Fruit fly (Drosophila melanogaster) whole organism, wandering third instar larva: ENCODE data around the gene Kua.

ENCODE experiments used
- Abd-B ChIP-seq: fragments of >200 bp; optimal IDR thresholded peaks from 2 replicates; lab custom pipeline; 2017; ENCODE audit warnings: missing biosample characterization, missing genetic modification characterization
- CG32264 ChIP-seq: fragments of 200-800 bp; sonication (Bioruptor generic); optimal IDR thresholded peaks from 2 replicates; lab custom pipeline; 2016; ENCODE audit warnings: missing biosample characterization, missing genetic modification characterization
- CG9705 ChIP-seq: fragments of 200-800 bp; sonication (Bioruptor generic); optimal IDR thresholded peaks from 2 replicates; lab custom pipeline; 2018; ENCODE audit warnings: missing biosample characterization, mild to moderate bottlenecking, missing genetic modification characterization
- CrebA ChIP-seq: fragments of 200-800 bp; sonication (Bioruptor generic); optimal IDR thresholded peaks from 2 replicates; lab custom pipeline; 2016; ENCODE audit warnings: missing biosample characterization, mild to moderate bottlenecking, missing genetic modification characterization, borderline replicate concordance
- Dfd ChIP-seq: fragments of >200 bp; optimal IDR thresholded peaks from 2 replicates; lab custom pipeline; 2017; ENCODE audit warnings: missing biosample characterization, missing genetic modification characterization
- Dif ChIP-seq: fragments of 200-275, 200-300 bp; sonication (Bioruptor generic); optimal IDR thresholded peaks from 2 replicates; lab custom pipeline; 2018; ENCODE audit warnings: missing biosample characterization, missing genetic modification characterization; ENCODE audit not compliant: partially characterized antibody
- GATAd ChIP-seq: sonication (Bioruptor generic); optimal IDR thresholded peaks from 2 replicates; lab custom pipeline; 2016; ENCODE audit warnings: missing biosample characterization, missing genetic modification characterization
- HLH106 ChIP-seq: fragments of 200-800 bp; optimal IDR thresholded peaks from 3 replicates; lab custom pipeline; 2019; ENCODE audit warnings: missing biosample characterization, mild to moderate bottlenecking, missing genetic modification characterization, moderate library complexity
- Hnf4 ChIP-seq: fragments of 200-800 bp; sonication (Bioruptor generic); optimal IDR thresholded peaks from 2 replicates; lab custom pipeline; 2016; ENCODE audit warnings: missing biosample characterization, mild to moderate bottlenecking, missing genetic modification characterization
- Hr78 ChIP-seq: fragments of >200 bp; optimal IDR thresholded peaks from 2 replicates; lab custom pipeline; 2017; ENCODE audit warnings: missing biosample characterization, missing genetic modification characterization
- Hr83 ChIP-seq: fragments of 200-300 bp; sonication (Bioruptor generic); optimal IDR thresholded peaks from 2 replicates; lab custom pipeline; 2016; ENCODE audit warnings: missing biosample characterization, mild to moderate bottlenecking, missing genetic modification characterization, moderate library complexity; ENCODE audit not compliant: poor library complexity, severe bottlenecking
- Jra ChIP-seq: sonication (Bioruptor generic); optimal IDR thresholded peaks from 2 replicates; lab custom pipeline; 2016; ENCODE audit warnings: missing biosample characterization, missing genetic modification characterization
- Mio ChIP-seq: sonication (Bioruptor generic); optimal IDR thresholded peaks from 2 replicates; lab custom pipeline; 2016; ENCODE audit warnings: missing biosample characterization, missing genetic modification characterization
- Myc ChIP-seq: fragments of >200 bp; optimal IDR thresholded peaks from 2 replicates; lab custom pipeline; 2017
- N ChIP-seq: fragments of >200 bp; optimal IDR thresholded peaks from 2 replicates; lab custom pipeline; 2018; ENCODE audit warnings: missing biosample characterization, missing external identifiers, missing genetic modification characterization
- OdsH ChIP-seq: fragments of 200-800 bp; sonication (Bioruptor generic); optimal IDR thresholded peaks from 2 replicates; lab custom pipeline; 2016; ENCODE audit warnings: missing biosample characterization, mild to moderate bottlenecking, missing genetic modification characterization
- Rel ChIP-seq, 2 experiments: fragments of 200-800 bp; sonication (Bioruptor generic) in 1 of 2; optimal IDR thresholded peaks; 2 replicates in 1 of 2; 3 replicates in 1 of 2; lab custom pipeline; 2016 to 2019; ENCODE audit warnings: mild to moderate bottlenecking in 2 of 2, missing biosample characterization in 2 of 2, missing genetic modification characterization in 2 of 2, moderate library complexity in 1 of 2
- Sp1 ChIP-seq: fragments of 200-800 bp; sonication (Bioruptor generic); optimal IDR thresholded peaks from 3 replicates; lab custom pipeline; 2019; ENCODE audit warnings: missing biosample characterization, mild to moderate bottlenecking, missing genetic modification characterization, moderate library complexity
- Vsx2 ChIP-seq: fragments of 200-300, 225-300 bp; sonication (Bioruptor generic); optimal IDR thresholded peaks from 2 replicates; lab custom pipeline; 2018; ENCODE audit warnings: missing biosample characterization, missing genetic modification characterization; ENCODE audit not compliant: partially characterized antibody
- br ChIP-seq: fragments of 200-800 bp; sonication (Bioruptor generic); optimal IDR thresholded peaks from 2 replicates; lab custom pipeline; 2016; ENCODE audit warnings: missing biosample characterization, missing genetic modification characterization
- brk ChIP-seq: fragments of 200-800 bp; sonication (Bioruptor generic); optimal IDR thresholded peaks from 2 replicates; lab custom pipeline; 2016; ENCODE audit warnings: missing biosample characterization, mild to moderate bottlenecking, missing genetic modification characterization
- dl ChIP-seq, 2 experiments: fragments of 175-275, 200-275 bp in 1 of 2; fragments of 200-275 bp in 1 of 2; sonication (Bioruptor generic); optimal IDR thresholded peaks; lab custom pipeline; 2018; ENCODE audit warnings: mild to moderate bottlenecking in 2 of 2, missing biosample characterization in 2 of 2, missing genetic modification characterization in 2 of 2, moderate library complexity in 2 of 2; ENCODE audit not compliant: partially characterized antibody in 2 of 2, insufficient read depth in 1 of 2
- dmrt93B ChIP-seq: fragments of 200-800 bp; sonication (Bioruptor generic); optimal IDR thresholded peaks from 2 replicates; lab custom pipeline; 2018; ENCODE audit warnings: missing biosample characterization, mild to moderate bottlenecking, missing genetic modification characterization
- dsf ChIP-seq: sonication (Bioruptor generic); optimal IDR thresholded peaks from 2 replicates; lab custom pipeline; 2016; ENCODE audit warnings: missing biosample characterization, missing genetic modification characterization, borderline replicate concordance
- ey ChIP-seq: fragments of 200-800 bp; sonication (Bioruptor generic); optimal IDR thresholded peaks from 2 replicates; lab custom pipeline; 2016; ENCODE audit warnings: missing biosample characterization, missing genetic modification characterization
- foxo ChIP-seq, 2 experiments: fragments of 200-800 bp; sonication (Bioruptor generic); optimal IDR thresholded peaks; 2 replicates in 1 of 2; 3 replicates in 1 of 2; lab custom pipeline; 2016 to 2017; ENCODE audit warnings: missing biosample characterization in 2 of 2, missing genetic modification characterization in 2 of 2
- fru ChIP-seq: fragments of 200-800 bp; sonication (Bioruptor generic); optimal IDR thresholded peaks from 3 replicates; lab custom pipeline; 2016; ENCODE audit warnings: missing biosample characterization, mild to moderate bottlenecking, missing genetic modification characterization
- h ChIP-seq: fragments of 200-800 bp; sonication (Bioruptor generic); optimal IDR thresholded peaks from 3 replicates; lab custom pipeline; 2016; ENCODE audit warnings: missing biosample characterization, mild to moderate bottlenecking, missing genetic modification characterization
- jim ChIP-seq: fragments of 175-275, 200-325 bp; sonication (Bioruptor generic); optimal IDR thresholded peaks from 2 replicates; lab custom pipeline; 2016; ENCODE audit warnings: missing biosample characterization, mild to moderate bottlenecking, missing genetic modification characterization
- lola ChIP-seq: fragments of >200 bp; optimal IDR thresholded peaks from 2 replicates; lab custom pipeline; 2017; ENCODE audit warnings: missing biosample characterization, missing genetic modification characterization
- pan ChIP-seq: fragments of >200 bp; optimal IDR thresholded peaks from 2 replicates; lab custom pipeline; 2017
- psq ChIP-seq: fragments of 200-800 bp; sonication (Bioruptor generic); optimal IDR thresholded peaks from 3 replicates; lab custom pipeline; 2017; ENCODE audit warnings: missing biosample characterization, mild to moderate bottlenecking, missing genetic modification characterization, moderate library complexity
- rgr ChIP-seq: fragments of 200-800 bp; sonication (Bioruptor generic); optimal IDR thresholded peaks from 3 replicates; lab custom pipeline; 2016; ENCODE audit warnings: missing biosample characterization, mild to moderate bottlenecking, missing genetic modification characterization
- sage ChIP-seq: fragments of 200-800 bp; sonication (Bioruptor generic); optimal IDR thresholded peaks from 2 replicates; lab custom pipeline; 2016; ENCODE audit warnings: missing biosample characterization, mild to moderate bottlenecking, missing genetic modification characterization
- sv ChIP-seq: fragments of 200-800 bp; sonication (Bioruptor generic); optimal IDR thresholded peaks from 3 replicates; lab custom pipeline; 2016; ENCODE audit warnings: missing biosample characterization, missing genetic modification characterization
- tai ChIP-seq: sonication (Bioruptor generic); optimal IDR thresholded peaks from 2 replicates; lab custom pipeline; 2016; ENCODE audit warnings: missing biosample characterization, missing genetic modification characterization
- usp ChIP-seq: fragments of >200 bp; optimal IDR thresholded peaks from 2 replicates; lab custom pipeline; 2017; ENCODE audit warnings: missing biosample characterization, missing genetic modification characterization
- woc ChIP-seq: sonication (Bioruptor generic); optimal IDR thresholded peaks from 2 replicates; lab custom pipeline; 2016; ENCODE audit warnings: missing biosample characterization, mild to moderate bottlenecking, missing genetic modification characterization

Kua gene

dm6 chr2L:20091094-20091679 is 6.2 kb upstream of the Kua start, which contains the start of the genes CG10747 and Pyroxd1:
CG10747 (minus strand) TSS chr2L:20091348.
Pyroxd1 (plus strand) TSS chr2L:20091435.
- TF ChIP-seq CG32264: peak; percentile 94
- TF ChIP-seq Dif (GFP tag; lab: Kevin White, UChicago): no peak
- no peak for TF ChIP-seq Vsx2 (GFP tag; lab: Kevin White, UChicago)
- TF ChIP-seq Jra (GFP tag; lab: Kevin White, UChicago): peak; percentile 96
- TF ChIP-seq Hr83 (GFP tag; lab: Kevin White, UChicago): peak; percentile 81
- peak; percentile 98 for TF ChIP-seq woc (GFP tag; lab: Kevin White, UChicago)
- TF ChIP-seq rgr (GFP tag; lab: Kevin White, UChicago): peak; percentile 98
- peak; percentile 98 for TF ChIP-seq br
- no peak for TF ChIP-seq Hr78 (GFP tag; lab: Kevin White, UChicago)
- TF ChIP-seq dsf (GFP tag; lab: Kevin White, UChicago): peak; percentile 93
- no peak for TF ChIP-seq GATAd (GFP tag; lab: Kevin White, UChicago)
- TF ChIP-seq brk (GFP tag; lab: Kevin White, UChicago): no peak
- TF ChIP-seq Dfd (GFP tag; lab: Kevin White, UChicago): peak; percentile 96
- peak; percentile 97 for TF ChIP-seq Hnf4 (GFP tag; lab: Kevin White, UChicago)
- TF ChIP-seq psq: peak; percentile 95
- peak; percentile 98 for TF ChIP-seq dmrt93B (GFP tag; lab: Kevin White, UChicago)
- TF ChIP-seq pan (lab: Kevin White, UChicago): no peak
- TF ChIP-seq fru (GFP tag; lab: Kevin White, UChicago): peak; percentile 98
- TF ChIP-seq Myc (lab: Kevin White, UChicago): no peak
- peak; percentile 89 to 99 for TF ChIP-seq foxo (GFP tag; optimal IDR thresholded peaks at IDR 0.05; lab: Kevin White, UChicago)
- peak; percentile 76 for TF ChIP-seq Mio (GFP tag; lab: Kevin White, UChicago)
- TF ChIP-seq ey (GFP tag; lab: Kevin White, UChicago): peak; percentile 98
- no peak for TF ChIP-seq dl (GFP tag; optimal IDR thresholded peaks at IDR 0.05; lab: Kevin White, UChicago; ENCODE audit: insufficient read depth in 1 of 2, partially characterized antibody in 2 of 2)
- no peak for TF ChIP-seq Abd-B (GFP tag; lab: Kevin White, UChicago)
- peak; percentile 98 for TF ChIP-seq OdsH (GFP tag; lab: Kevin White, UChicago)
- peak; percentile 97 for TF ChIP-seq sage
- TF ChIP-seq tai (GFP tag; lab: Kevin White, UChicago): no peak
- peak; percentile 98 for TF ChIP-seq sv (GFP tag; lab: Kevin White, UChicago)
- peak; percentile 63 for TF ChIP-seq jim (GFP tag; lab: Kevin White, UChicago)
- peak; percentile 92 for TF ChIP-seq Rel (GFP tag; optimal IDR thresholded peaks at IDR 0.05; lab: Kevin White, UChicago)
- peak; percentile 90 for TF ChIP-seq Rel (tag; optimal IDR thresholded peaks at IDR 0.05; lab: Kevin White, UChicago)
- peak; percentile 99 for TF ChIP-seq h (GFP tag; lab: Kevin White, UChicago)
- peak; percentile 99 for TF ChIP-seq Sp1
- TF ChIP-seq N (GFP tag; lab: Kevin White, UChicago): no peak
- TF ChIP-seq usp: no peak
- TF ChIP-seq CrebA: no peak
- TF ChIP-seq HLH106: peak; percentile 99
- peak; percentile 97 for TF ChIP-seq CG9705
- TF ChIP-seq lola (GFP tag; lab: Kevin White, UChicago): no peak

- TF ChIP-seq HLH106: peak; percentile 61
- TF ChIP-seq br: peak; percentile 16
- TF ChIP-seq OdsH (GFP tag; lab: Kevin White, UChicago): peak; percentile 23
- TF ChIP-seq N (GFP tag; lab: Kevin White, UChicago): no peak
- peak; percentile 14 for TF ChIP-seq ey (GFP tag; lab: Kevin White, UChicago)
- peak in 1 of 2 experiments; percentile 63 for TF ChIP-seq foxo (GFP tag; optimal IDR thresholded peaks at IDR 0.05; lab: Kevin White, UChicago)
- TF ChIP-seq h (GFP tag; lab: Kevin White, UChicago): peak; percentile 56
- peak; percentile 35 for TF ChIP-seq Jra (GFP tag; lab: Kevin White, UChicago)
- TF ChIP-seq sv (GFP tag; lab: Kevin White, UChicago): peak; percentile 36
- TF ChIP-seq Dif (GFP tag; lab: Kevin White, UChicago): no peak
- peak; percentile 18 for TF ChIP-seq CG9705
- TF ChIP-seq usp: no peak
- TF ChIP-seq Rel (GFP tag; optimal IDR thresholded peaks at IDR 0.05; lab: Kevin White, UChicago): no peak
- TF ChIP-seq Rel (tag; optimal IDR thresholded peaks at IDR 0.05; lab: Kevin White, UChicago): peak; percentile 37
- TF ChIP-seq rgr (GFP tag; lab: Kevin White, UChicago): peak; percentile 55
- no peak for TF ChIP-seq tai (GFP tag; lab: Kevin White, UChicago)
- peak; percentile 96 for TF ChIP-seq Myc (lab: Kevin White, UChicago)
- peak; percentile 55 for TF ChIP-seq Hnf4 (GFP tag; lab: Kevin White, UChicago)
- TF ChIP-seq fru (GFP tag; lab: Kevin White, UChicago): peak; percentile 37
- peak; percentile 61 for TF ChIP-seq Sp1
- no peak for TF ChIP-seq GATAd (GFP tag; lab: Kevin White, UChicago)
- TF ChIP-seq dmrt93B (GFP tag; lab: Kevin White, UChicago): peak; percentile 17
- peak; percentile 88 for TF ChIP-seq woc (GFP tag; lab: Kevin White, UChicago)
- TF ChIP-seq jim (GFP tag; lab: Kevin White, UChicago): no peak
- TF ChIP-seq psq: peak; percentile 7
- TF ChIP-seq Hr83 (GFP tag; lab: Kevin White, UChicago): no peak
- no peak for TF ChIP-seq sage
Observed at dm6 chr2L:20093794-20094193, 3.6 kb upstream of the Kua start, which contains the start of the genes Taf13 and nesd. Taf13 (minus strand) TSS chr2L:20093849. nesd (plus strand) TSS chr2L:20093972.
